Comparison of ENCODE assay signal across 8 worm cellular contexts in the genomic region with DNA sequence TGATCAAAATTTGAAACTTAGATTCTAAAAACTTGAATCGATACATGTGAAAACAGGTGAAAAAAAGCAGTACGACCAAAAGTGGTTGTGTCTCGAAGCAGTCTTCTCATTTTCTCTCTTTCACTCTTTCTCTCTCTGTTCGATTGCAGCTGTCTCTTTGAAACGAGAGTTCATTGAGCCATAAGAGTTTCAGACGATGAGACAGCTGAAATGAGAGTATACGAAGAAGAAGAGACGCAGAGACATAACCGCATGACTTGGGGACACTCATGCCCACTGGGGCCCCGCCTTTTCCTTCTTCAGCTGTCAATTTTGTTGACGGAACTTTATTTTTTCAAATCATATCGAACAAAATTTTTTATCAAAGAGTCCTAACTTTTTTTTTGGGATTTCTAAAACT.
TF ChIP-seq lines count a peak whose summit lies in the region.

No protein-coding gene starts in this region.

TF ChIP-seq in whole organism, L1 larva, 84 proteins besides CTCF, POLR2A, EP300 and RAD21 (continues in another document):
- peak; percentile 92 for TF ChIP-seq rnt-1 (tag; optimal IDR thresholded peaks at IDR 0.05; lab: Kevin White, UChicago)
- peak; percentile 86 for TF ChIP-seq nhr-11 (tag; optimal IDR thresholded peaks at IDR 0.05; lab: Kevin White, UChicago)
- no peak for TF ChIP-seq efl-3 (GFP tag; optimal IDR thresholded peaks at IDR 0.05; lab: Kevin White, UChicago)
- TF ChIP-seq nhr-90 (tag; optimal IDR thresholded peaks at IDR 0.05; lab: Kevin White, UChicago; ENCODE audit: poor library complexity), result peak; percentile 77
- TF ChIP-seq snu-23 (GFP tag; optimal IDR thresholded peaks at IDR 0.05; lab: Kevin White, UChicago), result peak; percentile 94
- no peak for TF ChIP-seq alr-1 (tag; optimal IDR thresholded peaks at IDR 0.05; lab: Kevin White, UChicago; ENCODE audit: borderline replicate concordance)
- TF ChIP-seq skn-1 (tag; optimal IDR thresholded peaks at IDR 0.05; lab: Kevin White, UChicago), result peak; percentile 67
- TF ChIP-seq hlh-17 (GFP tag; optimal IDR thresholded peaks at IDR 0.05; lab: Kevin White, UChicago; ENCODE audit: borderline replicate concordance), result no peak
- TF ChIP-seq pqm-1 (tag; optimal IDR thresholded peaks at IDR 0.05; lab: Kevin White, UChicago), result no peak
- peak; percentile 16 for TF ChIP-seq C04F5.9 (tag; optimal IDR thresholded peaks at IDR 0.05; lab: Kevin White, UChicago)

TF ChIP-seq in whole organism, L2 larva, 48 proteins besides CTCF, POLR2A, EP300 and RAD21 (continues in another document):
- TF ChIP-seq nhr-10 (tag; optimal IDR thresholded peaks at IDR 0.05; lab: Kevin White, UChicago), result no peak
- peak; percentile 77 for TF ChIP-seq sma-3 (GFP tag; optimal IDR thresholded peaks at IDR 0.05; lab: Kevin White, UChicago)
- TF ChIP-seq nhr-21 (tag; optimal IDR thresholded peaks at IDR 0.05; lab: Kevin White, UChicago), result peak; percentile 70
- peak; percentile 83 for TF ChIP-seq mab-5 (tag; optimal IDR thresholded peaks at IDR 0.05; lab: Kevin White, UChicago)
- no peak for TF ChIP-seq mbf-1 (tag; optimal IDR thresholded peaks at IDR 0.05; lab: Kevin White, UChicago)
- peak; percentile 89 for TF ChIP-seq nhr-129 (tag; optimal IDR thresholded peaks at IDR 0.05; lab: Kevin White, UChicago)
- TF ChIP-seq unc-55 (GFP tag; optimal IDR thresholded peaks at IDR 0.05; lab: Kevin White, UChicago), result peak; percentile 74
- TF ChIP-seq unc-39 (tag; optimal IDR thresholded peaks at IDR 0.05; lab: Kevin White, UChicago), result no peak
- peak; percentile 76 for TF ChIP-seq zag-1 (tag; optimal IDR thresholded peaks at IDR 0.05; lab: Kevin White, UChicago)
- TF ChIP-seq ztf-1 (GFP tag; conservative IDR thresholded peaks at IDR 0.05; lab: Robert Waterston, UW), result no peak
- TF ChIP-seq lin-13 (GFP tag; optimal IDR thresholded peaks at IDR 0.05; lab: Kevin White, UChicago), result peak; percentile 63

TF ChIP-seq in whole organism, L3 larva, 47 proteins besides CTCF, POLR2A, EP300 and RAD21 (continues in another document):
- TF ChIP-seq fkh-2 (tag; optimal IDR thresholded peaks at IDR 0.05; lab: Kevin White, UChicago) (no peak), sea-2 (GFP tag; optimal IDR thresholded peaks at IDR 0.05; lab: Kevin White, UChicago) (no peak), jun-1 (tag; optimal IDR thresholded peaks at IDR 0.05; lab: Kevin White, UChicago) (peak; percentile 74), snpc-4 (tag; optimal IDR thresholded peaks at IDR 0.05; lab: Kevin White, UChicago) (peak; percentile 49), egl-5 (tag; optimal IDR thresholded peaks at IDR 0.05; lab: Kevin White, UChicago) (peak; percentile 1), nhr-77 (tag; optimal IDR thresholded peaks at IDR 0.05; lab: Kevin White, UChicago) (peak; percentile 20), pqm-1 (tag; optimal IDR thresholded peaks at IDR 0.05; lab: Kevin White, UChicago) (peak; percentile 21), ZK546.5 (tag; optimal IDR thresholded peaks at IDR 0.05; lab: Kevin White, UChicago) (no peak), nhr-12 (tag; optimal IDR thresholded peaks at IDR 0.05; lab: Kevin White, UChicago) (no peak), ceh-9 (tag; optimal IDR thresholded peaks at IDR 0.05; lab: Kevin White, UChicago) (no peak), lin-15B (tag; optimal IDR thresholded peaks at IDR 0.05; lab: Kevin White, UChicago) (peak; percentile 40)

TF ChIP-seq in whole organism, L4 larva, 104 proteins besides CTCF, POLR2A, EP300 and RAD21 (continues in another document):
- TF ChIP-seq set-16 (GFP tag; IDR thresholded peaks at IDR 0.05; lab: Robert Waterston, UW), result 0 out of 2 replicates have a peak, but pooled peaks have one; percentile 25
- TF ChIP-seq hlh-11 (tag; optimal IDR thresholded peaks at IDR 0.05; lab: Kevin White, UChicago), result peak; percentile 99
- TF ChIP-seq nhr-11 (tag; optimal IDR thresholded peaks at IDR 0.05; lab: Kevin White, UChicago), result peak; percentile 79
- TF ChIP-seq Y105C5A.15 (GFP tag; IDR thresholded peaks at IDR 0.05; lab: Robert Waterston, UW), result 0 out of 2 replicates have a peak, but pooled peaks have one; percentile 57
- no peak for TF ChIP-seq F49E8.2 (tag; optimal IDR thresholded peaks at IDR 0.05; lab: Kevin White, UChicago; ENCODE audit: borderline replicate concordance)
- no peak for TF ChIP-seq ceh-32 (tag; optimal IDR thresholded peaks at IDR 0.05; lab: Kevin White, UChicago; ENCODE audit: poor library complexity)
- TF ChIP-seq unc-62 (GFP tag; optimal IDR thresholded peaks at IDR 0.05 in 1 of 2; lab: Kevin White, UChicago), result peak in 1 of 2 experiments; percentile 99
- no peak for TF ChIP-seq unc-62 (tag; optimal IDR thresholded peaks at IDR 0.05; lab: Kevin White, UChicago)
- TF ChIP-seq R02D3.7 (tag; optimal IDR thresholded peaks at IDR 0.05; lab: Kevin White, UChicago), result no peak
- TF ChIP-seq fkh-10 (GFP tag; optimal IDR thresholded peaks at IDR 0.05; lab: Kevin White, UChicago), result peak; percentile 60

TF ChIP-seq in whole organism, early embryonic, 17 proteins besides CTCF, POLR2A, EP300 and RAD21 (continues in another document):
- TF ChIP-seq flt-1 (GFP tag; IDR thresholded peaks at IDR 0.05; lab: Robert Waterston, UW) (peak; percentile 12; the same call in 1 of the 2 replicates), sea-1 (GFP tag; conservative IDR thresholded peaks at IDR 0.05; lab: Robert Waterston, UW) (no peak), hnd-1 (tag; optimal IDR thresholded peaks at IDR 0.05; lab: Kevin White, UChicago) (no peak), pes-1 (GFP tag; IDR thresholded peaks at IDR 0.05; lab: Robert Waterston, UW) (no peak), tbx-37 (GFP tag; conservative IDR thresholded peaks at IDR 0.05; lab: Robert Waterston, UW) (no peak), ets-7 (tag; optimal IDR thresholded peaks at IDR 0.05; lab: Kevin White, UChicago) (no peak), B0310.2 (tag; optimal IDR thresholded peaks at IDR 0.05; lab: Kevin White, UChicago) (no peak), aly-1 (tag; optimal IDR thresholded peaks at IDR 0.05; lab: Kevin White, UChicago) (no peak), tra-4 (tag; optimal IDR thresholded peaks at IDR 0.05; lab: Kevin White, UChicago) (no peak), ceh-13 (GFP tag; optimal IDR thresholded peaks at IDR 0.05; lab: Kevin White, UChicago) (no peak), ceh-36 (tag; optimal IDR thresholded peaks at IDR 0.05; lab: Kevin White, UChicago) (no peak), scrt-1 (GFP tag; IDR thresholded peaks at IDR 0.05; lab: Robert Waterston, UW) (no peak)

TF ChIP-seq in whole organism, late embryonic, 69 proteins besides CTCF, POLR2A, EP300 and RAD21 (continues in another document):
- peak; percentile 33 for TF ChIP-seq ref-2 (tag; optimal IDR thresholded peaks at IDR 0.05; lab: Kevin White, UChicago)
- TF ChIP-seq ceh-34 (tag; optimal IDR thresholded peaks at IDR 0.05; lab: Kevin White, UChicago), result peak; percentile 39
- no peak for TF ChIP-seq tbx-7 (tag; optimal IDR thresholded peaks at IDR 0.05; lab: Kevin White, UChicago)
- no peak for TF ChIP-seq npax-4 (tag; optimal IDR thresholded peaks at IDR 0.05; lab: Kevin White, UChicago)
- TF ChIP-seq pax-1 (tag; optimal IDR thresholded peaks at IDR 0.05; lab: Kevin White, UChicago), result no peak
- TF ChIP-seq unc-42 (tag; optimal IDR thresholded peaks at IDR 0.05; lab: Kevin White, UChicago), result peak; percentile 50
- TF ChIP-seq ahr-1 (tag; optimal IDR thresholded peaks at IDR 0.05; lab: Kevin White, UChicago), result no peak
- TF ChIP-seq odd-2 (tag; optimal IDR thresholded peaks at IDR 0.05; lab: Kevin White, UChicago), result no peak
- peak; percentile 73 for TF ChIP-seq ceh-31 (tag; optimal IDR thresholded peaks at IDR 0.05; lab: Kevin White, UChicago)
- no peak for TF ChIP-seq pag-3 (tag; optimal IDR thresholded peaks at IDR 0.05; lab: Kevin White, UChicago; ENCODE audit: borderline replicate concordance)
- peak; percentile 2 for TF ChIP-seq dve-1 (tag; optimal IDR thresholded peaks at IDR 0.05; lab: Kevin White, UChicago)
- peak; percentile 37 for TF ChIP-seq rnt-1 (tag; optimal IDR thresholded peaks at IDR 0.05; lab: Kevin White, UChicago)

TF ChIP-seq in whole organism, mixed stage, embryonic, 35 proteins besides CTCF, POLR2A, EP300 and RAD21 (continues in another document):
- TF ChIP-seq nhr-12 (tag; optimal IDR thresholded peaks at IDR 0.05; lab: Kevin White, UChicago), result no peak
- TF ChIP-seq lin-13 (tag; optimal IDR thresholded peaks at IDR 0.05; lab: Kevin White, UChicago), result no peak
- peak; percentile 79 for TF ChIP-seq unc-120 (tag; optimal IDR thresholded peaks at IDR 0.05; lab: Kevin White, UChicago; ENCODE audit: poor library complexity, severe bottlenecking)
- peak; percentile 80 for TF ChIP-seq hlh-1 (tag; optimal IDR thresholded peaks at IDR 0.05; lab: Kevin White, UChicago)
- peak; percentile 65 for TF ChIP-seq cnd-1 (tag; optimal IDR thresholded peaks at IDR 0.05; lab: Kevin White, UChicago)
- TF ChIP-seq unc-62 (GFP tag; optimal IDR thresholded peaks at IDR 0.05; lab: Kevin White, UChicago), result peak; percentile 63
- peak; percentile 32 for TF ChIP-seq mep-1 (tag; optimal IDR thresholded peaks at IDR 0.05; lab: Kevin White, UChicago)
- peak; percentile 20 for TF ChIP-seq mls-2 (tag; optimal IDR thresholded peaks at IDR 0.05; lab: Kevin White, UChicago)
- peak; percentile 86 for TF ChIP-seq ces-1 (GFP tag; optimal IDR thresholded peaks at IDR 0.05; lab: Kevin White, UChicago)
- TF ChIP-seq flh-1 (GFP tag; optimal IDR thresholded peaks at IDR 0.05; lab: Kevin White, UChicago), result no peak
- TF ChIP-seq elt-1 (tag; optimal IDR thresholded peaks at IDR 0.05; lab: Kevin White, UChicago; ENCODE audit: borderline replicate concordance, insufficient read depth), result no peak
- TF ChIP-seq snpc-4 (tag; optimal IDR thresholded peaks at IDR 0.05; lab: Kevin White, UChicago), result no peak

TF ChIP-seq in whole organism, young adult, 124 proteins besides CTCF, POLR2A, EP300 and RAD21 (continues in another document):
- TF ChIP-seq ztf-25 (GFP tag; IDR thresholded peaks at IDR 0.05; lab: Robert Waterston, UW) (no peak), ztf-28 (GFP tag; IDR thresholded peaks at IDR 0.05; lab: Robert Waterston, UW) (no peak), somi-1 (GFP tag; optimal IDR thresholded peaks at IDR 0.05; lab: Kevin White, UChicago) (peak; percentile 75), let-526 (GFP tag; IDR thresholded peaks at IDR 0.05; lab: Robert Waterston, UW) (peak; percentile 62; the same call in 1 of the 2 replicates), zfh-2 (GFP tag; conservative IDR thresholded peaks at IDR 0.05; lab: Robert Waterston, UW) (peak; percentile 32; the same call in 1 of the 2 replicates), nfya-1 (tag; optimal IDR thresholded peaks at IDR 0.05; lab: Kevin White, UChicago; ENCODE audit: borderline replicate concordance, insufficient read depth) (no peak), mes-4 (tag; optimal IDR thresholded peaks at IDR 0.05; lab: Kevin White, UChicago) (no peak), efl-1 (GFP tag; optimal IDR thresholded peaks at IDR 0.05; lab: Kevin White, UChicago) (no peak), K12H6.12 (tag; optimal IDR thresholded peaks at IDR 0.05; lab: Kevin White, UChicago) (peak; percentile 61), egl-18 (GFP tag; IDR thresholded peaks at IDR 0.05; lab: Robert Waterston, UW) (peak; percentile 4; the same call in 1 of the 2 replicates), mcd-1 (GFP tag; IDR thresholded peaks at IDR 0.05; lab: Robert Waterston, UW) (peak; percentile 59), unc-62 (GFP tag; optimal IDR thresholded peaks at IDR 0.05; lab: Kevin White, UChicago) (peak; percentile 86), mel-28 (tag; optimal IDR thresholded peaks at IDR 0.05; lab: Kevin White, UChicago; ENCODE audit: borderline replicate concordance) (no peak), die-1 (tag; optimal IDR thresholded peaks at IDR 0.05; lab: Kevin White, UChicago) (no peak)
